Fruit fly (Drosophila melanogaster) whole organism: ENCODE results near the gene CG7841.

Experiments
- Dll ChIP-seq: fragments of >200 bp; optimal IDR thresholded peaks from 2 replicates; lab custom pipeline; 2017
- pan ChIP-seq: fragments of >200 bp; optimal IDR thresholded peaks from 2 replicates; lab custom pipeline; 2017
- psq ChIP-seq: fragments of >200 bp; optimal IDR thresholded peaks from 2 replicates; lab custom pipeline; 2017
- usp ChIP-seq: fragments of >200 bp; optimal IDR thresholded peaks from 2 replicates; lab custom pipeline; 2017; ENCODE audit warnings: missing biosample characterization, missing genetic modification characterization, mixed read lengths

dm6 chr3L:15516440-15516839, 8.4 kb upstream of the CG7841 start:
- TF ChIP-seq usp (GFP tag; lab: Kevin White, UChicago) (no peak), Dll (lab: Kevin White, UChicago) (no peak), psq (lab: Kevin White, UChicago) (no peak), pan (lab: Kevin White, UChicago) (no peak)
